Fruit fly (Drosophila melanogaster): ENCODE data around the gene ftz.

- TF ChIP-seq CG8478 (optimal IDR thresholded peaks at IDR 0.05) (no peak), CTCF (optimal IDR thresholded peaks at IDR 0.05) (no peak)
Measured at dm6 chr3R:6826865-6827264, 37.3 kb upstream of the ftz start.
